Fruit fly (Drosophila melanogaster) whole organism, embryonic: Measurements from ENCODE around the gene Pcif1.

ENCODE experiments used
- Abd-B ChIP-seq: fragments of 200-800 bp; sonication (Bioruptor generic); optimal IDR thresholded peaks from 2 replicates; lab custom pipeline; 2018; ENCODE audit warnings: missing biosample characterization, mild to moderate bottlenecking, missing genetic modification characterization, moderate library complexity
- CG10209 ChIP-seq: fragments of 200-800 bp; sonication (Bioruptor generic); optimal IDR thresholded peaks from 3 replicates; lab custom pipeline; 2017; ENCODE audit warnings: missing biosample characterization, mild to moderate bottlenecking, missing genetic modification characterization, missing genetic modification reagents
- CG10654 ChIP-seq: fragments of 200-800 bp; sonication (Bioruptor generic); optimal IDR thresholded peaks from 2 replicates; lab custom pipeline; 2016; ENCODE audit warnings: missing biosample characterization, missing genetic modification characterization
- CG14441 ChIP-seq: fragments of 200-800 bp; sonication (Bioruptor generic); IDR thresholded peaks from 2 replicates; pipeline ENCODE4 v1.3.6; 2022; ENCODE audit warnings: missing biosample characterization, missing genetic modification characterization
- CG17568 ChIP-seq: fragments of 200-800 bp; sonication (Bioruptor generic); optimal IDR thresholded peaks from 2 replicates; lab custom pipeline; 2018; ENCODE audit warnings: missing biosample characterization, mild to moderate bottlenecking, missing genetic modification characterization, moderate library complexity
- CG18599 ChIP-seq: fragments of 200-800 bp; sonication (Bioruptor generic); optimal IDR thresholded peaks from 3 replicates; lab custom pipeline; 2017; ENCODE audit warnings: missing biosample characterization, missing genetic modification characterization, mild to moderate bottlenecking, moderate library complexity, missing genetic modification reagents
- CG2712 ChIP-seq: fragments of 200-800 bp; optimal IDR thresholded peaks from 3 replicates; lab custom pipeline; 2019; ENCODE audit warnings: missing biosample characterization, mild to moderate bottlenecking, missing genetic modification characterization, moderate library complexity
- CG2889 ChIP-seq: fragments of 200-800 bp; sonication (Bioruptor generic); IDR thresholded peaks from 3 replicates; pipeline ENCODE4 v1.3.6; 2022; ENCODE audit warnings: missing biosample characterization, missing genetic modification characterization
- CG30431 ChIP-seq: fragments of 200-800 bp; sonication (Bioruptor generic); optimal IDR thresholded peaks from 2 replicates; lab custom pipeline; 2017; ENCODE audit warnings: missing biosample characterization, missing genetic modification characterization
- CG3407 ChIP-seq: fragments of 200-800 bp; sonication (Bioruptor generic); optimal IDR thresholded peaks from 2 replicates; lab custom pipeline; 2018; ENCODE audit warnings: missing biosample characterization, mild to moderate bottlenecking, missing genetic modification characterization
- CG3847 ChIP-seq: fragments of 200-800 bp; sonication (Bioruptor generic); IDR thresholded peaks from 2 replicates; pipeline ENCODE4 v1.3.6; 2022; ENCODE audit warnings: missing biosample characterization, missing genetic modification characterization
- CG4730 ChIP-seq: fragments of 200-800 bp; sonication (Bioruptor generic); IDR thresholded peaks from 2 replicates; pipeline ENCODE4 v1.3.6; 2022; ENCODE audit warnings: missing biosample characterization, missing genetic modification characterization
- CG6791 ChIP-seq: fragments of 200-800 bp; sonication (Bioruptor generic); IDR thresholded peaks from 3 replicates; pipeline ENCODE4 v1.3.6; 2022; ENCODE audit warnings: missing biosample characterization, missing genetic modification characterization; ENCODE audit not compliant: partially characterized antibody
- CG7271 ChIP-seq: fragments of 200-800 bp; sonication (Bioruptor generic); optimal IDR thresholded peaks from 2 replicates; lab custom pipeline; 2018; ENCODE audit warnings: missing biosample characterization, mild to moderate bottlenecking, missing genetic modification characterization, moderate library complexity
- CG9797 ChIP-seq: fragments of 200-800 bp; sonication (Bioruptor generic); optimal IDR thresholded peaks from 3 replicates; lab custom pipeline; 2018; ENCODE audit warnings: missing biosample characterization, mild to moderate bottlenecking, missing genetic modification characterization
- CG9817 ChIP-seq: fragments of 200-800 bp; sonication (Bioruptor generic); optimal IDR thresholded peaks from 2 replicates; lab custom pipeline; 2018; ENCODE audit warnings: missing biosample characterization, mild to moderate bottlenecking, missing genetic modification characterization, moderate library complexity
- Dp ChIP-seq: fragments of 200-800 bp; sonication (Bioruptor generic); optimal IDR thresholded peaks from 2 replicates; lab custom pipeline; 2018; ENCODE audit warnings: missing biosample characterization, mild to moderate bottlenecking, missing genetic modification characterization, moderate library complexity
- Dref ChIP-seq: fragments of 200-800 bp; sonication (Bioruptor generic); IDR thresholded peaks from 2 replicates; pipeline ENCODE4 v1.3.6; 2022; ENCODE audit warnings: missing biosample characterization, missing genetic modification characterization
- Elba2 ChIP-seq: fragments of 200-800 bp; sonication (Bioruptor generic); optimal IDR thresholded peaks from 3 replicates; lab custom pipeline; 2016; ENCODE audit warnings: missing biosample characterization, missing genetic modification characterization
- HLH3B ChIP-seq: fragments of 200-800 bp; sonication (Bioruptor generic); IDR thresholded peaks from 2 replicates; pipeline ENCODE4 v1.3.6; 2022; ENCODE audit warnings: missing biosample characterization, missing genetic modification characterization
- Hand ChIP-seq: fragments of 200-800 bp; sonication (Bioruptor generic); optimal IDR thresholded peaks from 2 replicates; lab custom pipeline; 2017; ENCODE audit warnings: mild to moderate bottlenecking, missing biosample characterization, missing genetic modification reagents, missing genetic modification characterization
- Hr39 ChIP-seq: fragments of >200 bp; optimal IDR thresholded peaks from 2 replicates; lab custom pipeline; 2017
- Lhr ChIP-seq: fragments of 200-800 bp; sonication (Bioruptor generic); optimal IDR thresholded peaks from 3 replicates; lab custom pipeline; 2017; ENCODE audit warnings: mild to moderate bottlenecking, missing biosample characterization, missing genetic modification reagents, missing genetic modification characterization
- MESR4 ChIP-seq: fragments of 200-800 bp; sonication (Bioruptor generic); optimal IDR thresholded peaks from 2 replicates; lab custom pipeline; 2018; ENCODE audit warnings: missing biosample characterization, mild to moderate bottlenecking, missing genetic modification characterization, moderate library complexity
- Med ChIP-seq: fragments of 200-800 bp; sonication (Bioruptor generic); peaks from one replicate; lab custom pipeline; 2016; ENCODE audit warnings: missing biosample characterization, missing genetic modification characterization, mild to moderate bottlenecking, inconsistent platforms, moderate library complexity
- Mes4 ChIP-seq: fragments of 200-800 bp; sonication (Bioruptor generic); optimal IDR thresholded peaks from 2 replicates; lab custom pipeline; 2016; ENCODE audit warnings: missing biosample characterization, missing genetic modification characterization
- NC2α ChIP-seq: fragments of 200-800 bp; sonication (Bioruptor generic); optimal IDR thresholded peaks from 2 replicates; lab custom pipeline; 2016; ENCODE audit warnings: missing biosample characterization, missing genetic modification characterization
- NK7.1 ChIP-seq: fragments of 200-800 bp; sonication (Bioruptor generic); optimal IDR thresholded peaks from 3 replicates; lab custom pipeline; 2016; ENCODE audit warnings: missing biosample characterization, missing genetic modification characterization
- Oaz ChIP-seq: fragments of 200-800 bp; sonication (Bioruptor generic); IDR thresholded peaks from 2 replicates; pipeline ENCODE4 v1.3.6; 2022; ENCODE audit warnings: missing biosample characterization, missing genetic modification characterization
- Sox102F ChIP-seq: fragments of 200-800 bp; sonication (Bioruptor generic); optimal IDR thresholded peaks from 2 replicates; lab custom pipeline; 2018; ENCODE audit warnings: missing biosample characterization, mild to moderate bottlenecking, missing genetic modification characterization, moderate library complexity
- Spps ChIP-seq: fragments of 200-800 bp; sonication (Bioruptor generic); optimal IDR thresholded peaks from 2 replicates; lab custom pipeline; 2018; ENCODE audit warnings: missing biosample characterization, mild to moderate bottlenecking, missing genetic modification characterization
- Stat92E ChIP-seq, 3 experiments: fragments of >200 bp in 2 of 3; fragments of 200-800 bp in 1 of 3; sonication (Bioruptor generic) in 1 of 3; optimal IDR thresholded peaks; 2 replicates each; lab custom pipeline; 2017 to 2019; ENCODE audit warnings: missing biosample characterization in 3 of 3, missing genetic modification characterization in 3 of 3, mild to moderate bottlenecking in 1 of 3, moderate library complexity in 1 of 3
- Vsx1 ChIP-seq: fragments of 200-800 bp; sonication (Bioruptor generic); optimal IDR thresholded peaks from 2 replicates; lab custom pipeline; 2017; ENCODE audit warnings: missing biosample characterization, mild to moderate bottlenecking, missing genetic modification characterization, missing genetic modification reagents
- Xbp1 ChIP-seq: fragments of 200-800 bp; sonication (Bioruptor generic); optimal IDR thresholded peaks from 3 replicates; lab custom pipeline; 2016; ENCODE audit warnings: missing biosample characterization, mild to moderate bottlenecking, missing genetic modification characterization
- ab ChIP-seq: fragments of 200-800 bp; sonication (Bioruptor generic); optimal IDR thresholded peaks from 2 replicates; lab custom pipeline; 2016; ENCODE audit warnings: missing biosample characterization, missing genetic modification characterization
- ci ChIP-seq: fragments of 200-800 bp; sonication (Bioruptor generic); IDR thresholded peaks from 3 replicates; pipeline ENCODE4 v1.3.6; 2022; ENCODE audit warnings: missing biosample characterization, missing genetic modification characterization
- fd3F ChIP-seq: fragments of 200-800 bp; sonication (Bioruptor generic); optimal IDR thresholded peaks from 2 replicates; lab custom pipeline; 2018; ENCODE audit warnings: missing biosample characterization, mild to moderate bottlenecking, missing genetic modification characterization, moderate library complexity
- fu2 ChIP-seq: fragments of 200-800 bp; sonication (Bioruptor generic); optimal IDR thresholded peaks from 2 replicates; lab custom pipeline; 2016; ENCODE audit warnings: missing biosample characterization, missing genetic modification characterization
- grn ChIP-seq: fragments of 200-800 bp; sonication (Bioruptor generic); optimal IDR thresholded peaks from 3 replicates; lab custom pipeline; 2017; ENCODE audit warnings: missing biosample characterization, missing genetic modification characterization
- gsb-n ChIP-seq: fragments of 200-800 bp; sonication (Bioruptor generic); optimal IDR thresholded peaks from 3 replicates; lab custom pipeline; 2018; ENCODE audit warnings: missing biosample characterization, mild to moderate bottlenecking, missing genetic modification characterization
- hth ChIP-seq: fragments of >200 bp; optimal IDR thresholded peaks from 2 replicates; lab custom pipeline; 2017; ENCODE audit warnings: inconsistent platforms
- lmd ChIP-seq: fragments of 200-800 bp; sonication (Bioruptor generic); IDR thresholded peaks from 2 replicates; pipeline ENCODE4 v1.3.6; 2022; ENCODE audit warnings: missing biosample characterization, missing genetic modification characterization
- lov ChIP-seq, 2 experiments: fragments of 200-800 bp in 1 of 2; fragments of >200 bp in 1 of 2; sonication (Bioruptor generic) in 1 of 2; IDR thresholded peaks in 1 of 2; optimal IDR thresholded peaks in 1 of 2; 2 replicates in 1 of 2; 3 replicates in 1 of 2; pipeline versions ENCODE4 v1.3.6 to Lab custom; 2017 to 2022; ENCODE audit warnings: missing biosample characterization in 1 of 2, missing genetic modification characterization in 1 of 2
- mirr ChIP-seq: fragments of 200-800 bp; sonication (Bioruptor generic); optimal IDR thresholded peaks from 3 replicates; lab custom pipeline; 2018; ENCODE audit warnings: missing biosample characterization, mild to moderate bottlenecking, missing genetic modification characterization
- phol ChIP-seq: fragments of 200-800 bp; sonication (Bioruptor generic); optimal IDR thresholded peaks from 3 replicates; lab custom pipeline; 2018; ENCODE audit warnings: missing biosample characterization, mild to moderate bottlenecking, missing genetic modification characterization, moderate library complexity
- pnt ChIP-seq: fragments of 200-800 bp; sonication (Bioruptor generic); optimal IDR thresholded peaks from 3 replicates; lab custom pipeline; 2016; ENCODE audit warnings: missing biosample characterization, missing genetic modification characterization
- pzg ChIP-seq: fragments of 200-800 bp; sonication (Bioruptor generic); optimal IDR thresholded peaks from 3 replicates; lab custom pipeline; 2018; ENCODE audit warnings: missing biosample characterization, mild to moderate bottlenecking, missing genetic modification characterization, moderate library complexity
- sens-2 ChIP-seq: fragments of 200-800 bp; sonication (Bioruptor generic); IDR thresholded peaks from 2 replicates; pipeline ENCODE4 v1.3.6; 2022; ENCODE audit warnings: missing biosample characterization, missing genetic modification characterization
- trh ChIP-seq: fragments of 200-800 bp; sonication (Bioruptor generic); optimal IDR thresholded peaks from 2 replicates; lab custom pipeline; 2016; ENCODE audit warnings: missing biosample characterization, missing genetic modification characterization

Pcif1 gene

DNA sequence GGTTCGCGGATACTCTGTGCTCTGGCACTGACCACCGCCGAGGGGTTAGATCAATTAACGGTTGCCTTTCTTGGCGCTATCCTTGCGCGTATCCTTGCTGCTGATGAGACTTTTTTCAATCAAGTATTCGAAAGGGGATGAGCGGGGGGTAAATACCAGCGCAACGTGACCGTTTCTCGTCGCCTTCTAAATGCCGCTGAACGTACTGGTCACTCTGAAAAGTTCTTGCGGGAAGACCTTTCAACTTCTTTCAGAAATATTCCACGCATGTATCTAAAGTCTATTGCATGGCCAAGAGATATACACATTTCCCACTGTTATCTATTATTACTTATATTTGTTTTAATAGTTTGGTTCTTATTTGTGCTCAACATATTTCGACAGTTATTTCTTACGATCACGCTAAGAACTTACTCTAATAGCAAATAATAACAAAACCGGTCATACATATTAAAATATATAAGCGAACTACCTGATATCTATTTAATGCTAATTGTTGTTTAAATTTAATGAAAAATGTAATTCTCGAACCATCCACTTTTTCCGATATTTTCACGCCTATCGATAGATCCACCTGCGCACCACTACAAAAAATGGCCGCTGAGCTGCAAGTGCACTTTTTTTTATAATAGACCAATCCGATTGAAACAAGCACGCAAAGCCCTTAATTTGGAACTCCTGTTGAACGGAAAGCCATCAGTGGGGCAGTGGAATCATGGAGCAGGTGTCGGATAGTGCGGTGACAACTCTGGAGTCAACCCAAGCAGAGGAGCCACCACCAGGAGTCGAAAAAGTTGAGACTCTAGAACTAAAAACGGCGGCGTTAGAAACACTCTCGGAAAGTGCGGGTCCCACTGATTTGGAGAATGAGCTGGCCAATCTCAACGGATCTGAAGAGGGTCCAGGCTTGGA lies 23.3 kb upstream of the Pcif1 start, which contains the start of the genes CG3634 and HIPP1 (continued):
- TF ChIP-seq Sox102F (GFP tag; lab: Kevin White, UChicago), result no peak
- TF ChIP-seq CG10654 (GFP tag; lab: Kevin White, UChicago), result no peak
- no peak for TF ChIP-seq NK7.1
- no peak for TF ChIP-seq NC2α (GFP tag; lab: Kevin White, UChicago)
- no peak for TF ChIP-seq CG14441
- no peak for TF ChIP-seq CG3407 (GFP tag; lab: Kevin White, UChicago)
- TF ChIP-seq Hr39, result no peak
- TF ChIP-seq gsb-n, result no peak
- TF ChIP-seq CG4730 (GFP tag; lab: Robert Waterston, UW), result no peak
- TF ChIP-seq lmd (GFP tag; lab: Robert Waterston, UW), result no peak
- no peak for TF ChIP-seq Abd-B
- TF ChIP-seq pnt (GFP tag; lab: Kevin White, UChicago), result no peak
- TF ChIP-seq Vsx1 (GFP tag; lab: Kevin White, UChicago), result no peak
- TF ChIP-seq CG7271 (tag; lab: Kevin White, UChicago), result no peak
- no peak for TF ChIP-seq trh (GFP tag; lab: Kevin White, UChicago)
- TF ChIP-seq HLH3B, result no peak
- no peak for TF ChIP-seq sens-2 (GFP tag; lab: Robert Waterston, UW)
- peak; percentile 51 for TF ChIP-seq Lhr
- TF ChIP-seq Spps, result no peak
- no peak for TF ChIP-seq CG30431 (GFP tag; lab: Kevin White, UChicago)
- no peak for TF ChIP-seq hth (lab: Kevin White, UChicago)
- no peak for TF ChIP-seq fu2
- TF ChIP-seq pzg, result peak; percentile 60
- TF ChIP-seq lov (optimal IDR thresholded peaks at IDR 0.05; lab: Kevin White, UChicago), result no peak
- TF ChIP-seq lov (GFP tag; IDR thresholded peaks at IDR 0.05; lab: Robert Waterston, UW), result no peak
- peak; percentile 97 for TF ChIP-seq phol (tag; lab: Kevin White, UChicago)
- TF ChIP-seq CG17568 (GFP tag; lab: Kevin White, UChicago), result no peak
- no peak for TF ChIP-seq CG6791 (GFP tag; lab: Robert Waterston, UW)
- no peak for TF ChIP-seq Mes4 (GFP tag; lab: Kevin White, UChicago)
- TF ChIP-seq Hand (GFP tag; lab: Kevin White, UChicago), result no peak
- TF ChIP-seq ab (GFP tag; lab: Kevin White, UChicago), result no peak
- no peak for TF ChIP-seq mirr (GFP tag; lab: Kevin White, UChicago)
- no peak for TF ChIP-seq Elba2 (GFP tag; lab: Kevin White, UChicago)
- no peak for TF ChIP-seq Stat92E (GFP tag; optimal IDR thresholded peaks at IDR 0.05; lab: Kevin White, UChicago)
- TF ChIP-seq CG18599 (GFP tag; lab: Kevin White, UChicago), result no peak
- TF ChIP-seq MESR4 (GFP tag; lab: Kevin White, UChicago), result peak; percentile 90
- peak; percentile 65 for TF ChIP-seq Dref (GFP tag; lab: Robert Waterston, UW)
- peak; percentile 5; the same call in 1 of the 2 replicates for TF ChIP-seq CG3847 (GFP tag; lab: Robert Waterston, UW)
- peak; percentile 67 for TF ChIP-seq Med (GFP tag; lab: Kevin White, UChicago)
- TF ChIP-seq ci (GFP tag; lab: Robert Waterston, UW), result no peak
- no peak for TF ChIP-seq Oaz (GFP tag; lab: Robert Waterston, UW)
- TF ChIP-seq Xbp1 (GFP tag; lab: Kevin White, UChicago), result no peak
- TF ChIP-seq CG2889, result no peak
- TF ChIP-seq CG2712, result peak; percentile 50
- no peak for TF ChIP-seq fd3F
- TF ChIP-seq grn, result no peak
- peak; percentile 35 for TF ChIP-seq Dp (GFP tag; lab: Kevin White, UChicago)
- TF ChIP-seq CG9797, result peak; percentile 85
- no peak for TF ChIP-seq CG10209 (GFP tag; lab: Kevin White, UChicago)
- no peak for TF ChIP-seq CG9817 (tag; lab: Kevin White, UChicago)
